Fruit fly (Drosophila melanogaster): ENCODE measurements around the gene CG14650.

DNA sequence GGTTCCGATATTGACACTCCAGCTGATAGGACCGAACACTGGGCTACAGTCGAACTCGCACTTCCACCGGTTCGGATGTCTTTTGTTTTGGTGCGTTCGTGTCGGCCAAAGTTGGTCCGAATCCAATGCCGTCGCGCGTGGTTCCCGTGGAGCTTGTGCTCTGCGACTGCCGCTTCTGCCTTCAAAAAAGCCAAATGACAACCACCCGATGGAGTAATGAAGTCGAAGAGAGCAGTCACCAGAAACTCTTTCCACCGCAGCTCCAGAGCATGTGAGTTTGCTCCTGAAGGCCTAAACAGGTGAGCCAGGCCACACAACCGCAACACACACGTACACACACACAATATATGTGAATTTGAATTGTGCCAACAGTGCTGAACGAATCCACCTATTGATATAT lies 43.1 kb upstream of the CG14650 start, which contains the start of gene CG34112:
- TF ChIP-seq CG34367 (tag; optimal IDR thresholded peaks at IDR 0.05) (no peak), Pif1A (GFP tag; optimal IDR thresholded peaks at IDR 0.05) (no peak), EcR (GFP tag; optimal IDR thresholded peaks at IDR 0.05) (no peak), gl (tag; optimal IDR thresholded peaks at IDR 0.05) (no peak), CG4496 (GFP tag; IDR thresholded peaks at IDR 0.05) (0 out of 3 replicates have a peak, but pooled peaks have one; percentile 37)
